Worm (Caenorhabditis elegans) whole organism, young adult: Measurements from ENCODE around the gene his-48.

Experiments used
- F33H1.4 ChIP-seq: fragments of 200-800 bp; sonication (Bioruptor generic); IDR thresholded peaks from 2 replicates; pipeline ENCODE4 v1.3.6; 2022; ENCODE audit warnings: missing genetic modification reagents, missing genetic modification characterization, missing compliant biosample characterization
- F49E8.2 ChIP-seq: sonication (generic microtip); optimal IDR thresholded peaks from 3 replicates; lab custom pipeline; 2017; ENCODE audit warnings: missing genetic modification characterization, mild to moderate bottlenecking, missing compliant biosample characterization, antibody characterized with exemption, moderate library complexity; ENCODE audit not compliant: insufficient read depth
- F55B11.4 ChIP-seq: sonication (generic microtip); optimal IDR thresholded peaks from 2 replicates; lab custom pipeline; 2016; ENCODE audit warnings: missing compliant biosample characterization, missing genetic modification characterization, borderline replicate concordance; ENCODE audit not compliant: insufficient read depth
- cebp-1 ChIP-seq, 2 experiments: fragments of 200-800 bp in 1 of 2; sonication (Bioruptor generic) in 1 of 2; sonication (generic microtip) in 1 of 2; IDR thresholded peaks in 1 of 2; optimal IDR thresholded peaks in 1 of 2; 2 replicates each; pipeline versions ENCODE4 v1.3.6 to Lab custom; 2017 to 2022; ENCODE audit warnings: missing compliant biosample characterization in 2 of 2, missing genetic modification characterization in 2 of 2, mild to moderate bottlenecking in 1 of 2, missing genetic modification reagents in 1 of 2, moderate library complexity in 1 of 2
- hsf-1 ChIP-seq: fragments of 200-800 bp; sonication (Bioruptor generic); IDR thresholded peaks from 2 replicates; pipeline ENCODE4 v1.3.6; 2022; ENCODE audit warnings: missing genetic modification reagents, missing genetic modification characterization, missing compliant biosample characterization
- lag-1 ChIP-seq: fragments of 200-800 bp; sonication (Bioruptor generic); IDR thresholded peaks from 2 replicates; pipeline ENCODE4 v1.3.6; 2022; ENCODE audit warnings: missing genetic modification reagents, missing genetic modification characterization, missing compliant biosample characterization
- sdz-38 ChIP-seq: sonication (generic microtip); optimal IDR thresholded peaks from 2 replicates; lab custom pipeline; 2016; ENCODE audit warnings: missing genotype, missing genetic modification characterization, missing compliant biosample characterization
- snpc-1.3 ChIP-seq: sonication (generic microtip); optimal IDR thresholded peaks from 2 replicates; lab custom pipeline; 2017; ENCODE audit warnings: missing genetic modification characterization, mild to moderate bottlenecking, missing compliant biosample characterization, antibody characterized with exemption, moderate library complexity, missing genotype, missing genetic modification reagents; ENCODE audit not compliant: insufficient read depth
- unc-130 ChIP-seq: sonication (generic microtip); optimal IDR thresholded peaks from 2 replicates; lab custom pipeline; 2016; ENCODE audit warnings: missing genetic modification reagents, missing genetic modification characterization, missing compliant biosample characterization

- no peak for TF ChIP-seq unc-130 (GFP tag; lab: Kevin White, UChicago)
- no peak for TF ChIP-seq F33H1.4 (GFP tag; lab: Robert Waterston, UW)
- TF ChIP-seq F55B11.4 (tag; lab: Kevin White, UChicago), result no peak
- no peak for TF ChIP-seq snpc-1.3 (tag; lab: Kevin White, UChicago)
- TF ChIP-seq F49E8.2 (tag; lab: Kevin White, UChicago), result no peak
- TF ChIP-seq sdz-38 (tag; lab: Kevin White, UChicago), result no peak
- no peak for TF ChIP-seq lag-1 (GFP tag; lab: Robert Waterston, UW)
- no peak for TF ChIP-seq hsf-1 (GFP tag; lab: Robert Waterston, UW)
- no peak for TF ChIP-seq cebp-1 (GFP tag; IDR thresholded peaks at IDR 0.05; lab: Robert Waterston, UW)
- TF ChIP-seq cebp-1 (tag; optimal IDR thresholded peaks at IDR 0.05; lab: Kevin White, UChicago), result no peak
Measured at ce11 chrIV:11286112-11286511, 38.4 kb upstream of the his-48 start.
